Worm (Caenorhabditis elegans) whole organism, L2 larva: ENCODE results near the gene cest-2.1.
A peak's percentile ranks its signal among the peaks of the same experiment; 100 is the strongest.

Experiments
- C34F6.9 ChIP-seq: fragments of 150-350 bp; optimal IDR thresholded peaks from 2 replicates; lab custom pipeline; 2014; ENCODE audit warnings: missing biosample characterization, missing genetic modification characterization
- F13H6.1 ChIP-seq: sonication (generic microtip); optimal IDR thresholded peaks from 2 replicates; lab custom pipeline; 2016; ENCODE audit warnings: missing genetic modification characterization, missing compliant biosample characterization
- Y55F3AM.14 ChIP-seq: fragments of 200-800 bp; sonication (Bioruptor generic); optimal IDR thresholded peaks from 2 replicates; lab custom pipeline; 2018; ENCODE audit warnings: mild to moderate bottlenecking, missing genetic modification characterization, missing compliant biosample characterization
- ZK546.5 ChIP-seq: sonication (generic microtip); optimal IDR thresholded peaks from 2 replicates; lab custom pipeline; 2017; ENCODE audit warnings: missing biosample characterization, missing genetic modification characterization
- aly-2 ChIP-seq: fragments of 150-350 bp; optimal IDR thresholded peaks from 2 replicates; lab custom pipeline; 2014; ENCODE audit warnings: missing biosample characterization, missing genetic modification characterization
- blmp-1 ChIP-seq: sonication (generic microtip); optimal IDR thresholded peaks from 2 replicates; lab custom pipeline; 2017; ENCODE audit warnings: missing genetic modification characterization, mild to moderate bottlenecking, missing compliant biosample characterization, antibody characterized with exemption, moderate library complexity; ENCODE audit not compliant: insufficient read depth
- crh-2 ChIP-seq: sonication (generic microtip); optimal IDR thresholded peaks from 2 replicates; lab custom pipeline; 2017; ENCODE audit warnings: missing biosample characterization, missing genetic modification characterization
- dmd-4 ChIP-seq: sonication (generic microtip); optimal IDR thresholded peaks from 2 replicates; lab custom pipeline; 2017; ENCODE audit warnings: missing biosample characterization, missing genetic modification characterization
- egl-27 ChIP-seq: sonication (generic microtip); optimal IDR thresholded peaks from 3 replicates; lab custom pipeline; 2017; ENCODE audit warnings: missing biosample characterization, missing genetic modification reagents, missing genetic modification characterization
- elt-3 ChIP-seq: sonication (generic microtip); optimal IDR thresholded peaks from 2 replicates; lab custom pipeline; 2017; ENCODE audit warnings: missing biosample characterization, missing genetic modification characterization
- fos-1 ChIP-seq: fragments of 150-350 bp; optimal IDR thresholded peaks from 2 replicates; lab custom pipeline; 2014; ENCODE audit warnings: missing biosample characterization, missing genetic modification characterization
- gmeb-1 ChIP-seq: fragments of 150-350 bp; optimal IDR thresholded peaks from 2 replicates; lab custom pipeline; 2014; ENCODE audit warnings: missing biosample characterization, missing genetic modification characterization
- lin-11 ChIP-seq: fragments of 150-350 bp; sonication (generic microtip); optimal IDR thresholded peaks from 2 replicates; lab custom pipeline; 2014; ENCODE audit warnings: missing biosample characterization, missing genetic modification characterization, inconsistent platforms, mixed read lengths
- lin-13 ChIP-seq: fragments of 150-350 bp; optimal IDR thresholded peaks from 2 replicates; lab custom pipeline; 2014; ENCODE audit warnings: missing biosample characterization, missing genetic modification reagents, missing genetic modification characterization
- lin-39 ChIP-seq: fragments of 150-350 bp; optimal IDR thresholded peaks from 2 replicates; lab custom pipeline; 2014; ENCODE audit warnings: missing biosample characterization, missing genetic modification reagents, missing genetic modification characterization
- lsy-2 ChIP-seq, 2 experiments: fragments of 150-350 bp in 1 of 2; sonication (generic microtip) in 1 of 2; optimal IDR thresholded peaks; 2 replicates each; lab custom pipeline; 2014 to 2017; ENCODE audit warnings: missing biosample characterization in 2 of 2, missing genetic modification characterization in 2 of 2
- mbf-1 ChIP-seq: sonication (generic microtip); optimal IDR thresholded peaks from 2 replicates; lab custom pipeline; 2017; ENCODE audit warnings: missing biosample characterization, missing genetic modification characterization
- mdl-1 ChIP-seq, 2 experiments: fragments of 150-350 bp in 1 of 2; sonication (generic microtip) in 1 of 2; optimal IDR thresholded peaks; 2 replicates each; lab custom pipeline; 2017; ENCODE audit warnings: missing biosample characterization in 2 of 2, missing genetic modification characterization in 2 of 2
- nhr-10 ChIP-seq: sonication (generic microtip); optimal IDR thresholded peaks from 2 replicates; lab custom pipeline; 2017; ENCODE audit warnings: missing biosample characterization, missing genetic modification characterization
- nhr-11 ChIP-seq: fragments of 150-350 bp; optimal IDR thresholded peaks from 2 replicates; lab custom pipeline; 2014; ENCODE audit warnings: missing biosample characterization, missing genetic modification characterization
- nhr-129 ChIP-seq: fragments of 150-350 bp; optimal IDR thresholded peaks from 2 replicates; lab custom pipeline; 2014; ENCODE audit warnings: missing biosample characterization, missing genetic modification characterization
- nhr-21 ChIP-seq: fragments of 150-350 bp; optimal IDR thresholded peaks from 2 replicates; lab custom pipeline; 2014; ENCODE audit warnings: missing biosample characterization, missing genetic modification characterization
- nhr-237 ChIP-seq: fragments of 150-350 bp; optimal IDR thresholded peaks from 2 replicates; lab custom pipeline; 2014; ENCODE audit warnings: missing biosample characterization, missing genetic modification characterization
- nhr-25 ChIP-seq: fragments of 150-350 bp; sonication (generic microtip); optimal IDR thresholded peaks from 3 replicates; lab custom pipeline; 2014; ENCODE audit warnings: missing biosample characterization, missing genetic modification characterization
- nhr-77 ChIP-seq: fragments of 150-350 bp; optimal IDR thresholded peaks from 2 replicates; lab custom pipeline; 2014; ENCODE audit warnings: missing biosample characterization, missing genetic modification characterization
- peb-1 ChIP-seq: fragments of 150-350 bp; optimal IDR thresholded peaks from 2 replicates; lab custom pipeline; 2014; ENCODE audit warnings: missing biosample characterization, missing genetic modification characterization
- sem-4 ChIP-seq: fragments of 150-350 bp; optimal IDR thresholded peaks from 2 replicates; lab custom pipeline; 2014; ENCODE audit warnings: missing biosample characterization, missing genetic modification reagents, missing genetic modification characterization
- skn-1 ChIP-seq: sonication (generic microtip); optimal IDR thresholded peaks from 2 replicates; lab custom pipeline; 2017; ENCODE audit warnings: missing biosample characterization, missing genetic modification characterization
- sma-3 ChIP-seq: sonication (generic microtip); optimal IDR thresholded peaks from 2 replicates; lab custom pipeline; 2016; ENCODE audit warnings: missing genetic modification reagents, missing genetic modification characterization, missing compliant biosample characterization
- snpc-4 ChIP-seq: fragments of 150-350 bp; optimal IDR thresholded peaks from 2 replicates; lab custom pipeline; 2014; ENCODE audit warnings: missing biosample characterization, missing genetic modification characterization
- unc-39 ChIP-seq: fragments of 150-350 bp; optimal IDR thresholded peaks from 2 replicates; lab custom pipeline; 2014; ENCODE audit warnings: missing biosample characterization, missing genetic modification characterization
- unc-55 ChIP-seq: fragments of 150-350 bp; sonication (generic microtip); optimal IDR thresholded peaks from 3 replicates; lab custom pipeline; 2014; ENCODE audit warnings: missing biosample characterization, missing genetic modification reagents, missing genetic modification characterization
- unc-62 ChIP-seq: fragments of 150-350 bp; optimal IDR thresholded peaks from 2 replicates; lab custom pipeline; 2014; ENCODE audit warnings: missing biosample characterization, missing genetic modification reagents, missing genetic modification characterization
- zag-1 ChIP-seq: fragments of 150-350 bp; optimal IDR thresholded peaks from 2 replicates; lab custom pipeline; 2014; ENCODE audit warnings: missing biosample characterization, missing genetic modification characterization
- ztf-1 ChIP-seq: fragments of 200-800 bp; sonication (Bioruptor generic); conservative IDR thresholded peaks from 2 replicates; pipeline ENCODE4 v1.3.6; 2022; ENCODE audit warnings: missing genetic modification characterization, missing compliant biosample characterization

Gene cest-2.1

ce11 chrV:14167629-14168028 lies 3.7 kb downstream of the cest-2.1 start, which contains the start of gene ocam-1:
Gene ocam-1, minus strand, starts transcription at chrV:14167729.
- no peak for TF ChIP-seq fos-1 (tag; lab: Kevin White, UChicago)
- TF ChIP-seq ZK546.5: no peak
- TF ChIP-seq zag-1: no peak
- TF ChIP-seq skn-1 (tag; lab: Kevin White, UChicago): no peak

DNA sequence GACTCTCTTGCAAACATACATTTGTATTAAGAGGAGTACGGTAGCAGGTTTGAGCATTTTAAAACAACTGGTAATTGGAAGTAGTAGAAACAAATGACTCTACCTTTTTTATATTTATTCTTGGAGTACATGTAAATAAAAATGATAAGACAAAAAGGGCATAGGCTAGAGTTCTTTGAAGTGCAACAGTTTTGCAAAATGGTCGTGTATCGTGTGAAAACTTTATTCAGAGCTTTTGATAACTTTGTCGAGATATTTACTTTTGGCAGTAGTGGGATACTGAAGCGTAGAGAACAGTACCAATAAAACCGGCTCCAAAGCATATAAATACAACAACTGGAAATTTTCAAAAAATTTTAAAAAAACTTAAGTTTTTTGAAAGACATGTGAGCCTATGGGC lies 4.7 kb downstream of the cest-2.1 start, which contains the start of gene cest-1.1:
Gene cest-1.1, minus strand, starts transcription at position 101 of the 400 bp plus-strand sequence.
- TF ChIP-seq nhr-129 (tag; lab: Kevin White, UChicago) (no peak), elt-3 (tag; lab: Kevin White, UChicago) (no peak), sem-4 (tag; lab: Kevin White, UChicago) (no peak), ZK546.5 (no peak), lin-13 (GFP tag; lab: Kevin White, UChicago) (no peak), unc-39 (no peak), zag-1 (no peak), Y55F3AM.14 (GFP tag; lab: Kevin White, UChicago) (no peak), nhr-21 (tag; lab: Kevin White, UChicago) (no peak), nhr-237 (tag; lab: Kevin White, UChicago) (no peak), unc-62 (GFP tag; lab: Kevin White, UChicago) (no peak)
- TF ChIP-seq, all 48 proteins: peak for 0

- TF ChIP-seq unc-62 (GFP tag; lab: Kevin White, UChicago) (no peak), snpc-4 (no peak), F13H6.1 (tag; lab: Kevin White, UChicago) (no peak), lsy-2 (tag; optimal IDR thresholded peaks at IDR 0.05; lab: Kevin White, UChicago) (no peak), nhr-237 (tag; lab: Kevin White, UChicago) (no peak), nhr-10 (tag; lab: Kevin White, UChicago) (no peak), lin-13 (GFP tag; lab: Kevin White, UChicago) (no peak)
Measured at ce11 chrV:14165745-14166144, 5.5 kb downstream of the cest-2.1 start.

- TF ChIP-seq F13H6.1 (tag; lab: Kevin White, UChicago) (no peak), unc-55 (GFP tag; lab: Kevin White, UChicago) (no peak), lin-11 (tag; lab: Kevin White, UChicago) (no peak), lin-39 (no peak), Y55F3AM.14 (GFP tag; lab: Kevin White, UChicago) (no peak), egl-27 (tag; lab: Kevin White, UChicago) (no peak), nhr-25 (tag; lab: Kevin White, UChicago) (no peak), lsy-2 (tag; optimal IDR thresholded peaks at IDR 0.05; lab: Kevin White, UChicago) (no peak), sma-3 (GFP tag; lab: Kevin White, UChicago) (no peak), mbf-1 (tag; lab: Kevin White, UChicago) (no peak), C34F6.9 (tag; lab: Kevin White, UChicago) (no peak), unc-39 (no peak), aly-2 (tag; lab: Kevin White, UChicago) (no peak), crh-2 (no peak), ztf-1 (no peak), elt-3 (tag; lab: Kevin White, UChicago) (no peak), nhr-129 (tag; lab: Kevin White, UChicago) (no peak), peb-1 (tag; lab: Kevin White, UChicago) (no peak)
Measured at ce11 chrV:14162959-14163548, 8.2 kb downstream of the cest-2.1 start, which contains the start of gene srd-26. Gene srd-26, minus strand, starts transcription at chrV:14163009.

DNA sequence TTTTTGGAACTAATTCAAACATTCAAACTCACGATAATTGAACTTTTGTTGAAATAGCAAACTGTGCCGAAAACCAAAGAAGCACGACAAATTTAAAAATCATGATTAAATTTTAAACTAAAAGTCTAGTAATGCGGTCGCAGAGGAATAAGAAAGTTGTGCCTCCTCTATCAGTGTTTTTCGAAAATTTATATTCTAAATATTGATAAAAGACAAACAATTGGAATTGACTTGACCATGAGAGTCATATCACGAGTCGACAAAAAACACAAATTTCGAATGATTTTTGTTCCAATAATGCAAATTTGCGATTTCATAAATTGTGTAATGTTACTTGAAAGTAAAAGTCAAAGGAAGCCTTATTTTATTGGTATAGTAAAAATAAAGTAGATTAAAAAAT lies 10.6 kb downstream of the cest-2.1 start, which contains the start of gene cest-1.2:
Gene cest-1.2, minus strand, starts transcription at position 165 of the 400 bp plus-strand sequence.
- TF ChIP-seq zag-1: no peak
- no peak for TF ChIP-seq unc-39
- TF ChIP-seq dmd-4 (tag; lab: Kevin White, UChicago): no peak
- no peak for TF ChIP-seq nhr-77 (tag; lab: Kevin White, UChicago)
- no peak for TF ChIP-seq lin-39
- TF ChIP-seq ztf-1: no peak
- TF ChIP-seq mdl-1 (tag; optimal IDR thresholded peaks at IDR 0.05; lab: Kevin White, UChicago): no peak
- TF ChIP-seq lin-13 (GFP tag; lab: Kevin White, UChicago): no peak
- TF ChIP-seq nhr-11 (tag; lab: Kevin White, UChicago): no peak
- no peak for TF ChIP-seq nhr-21 (tag; lab: Kevin White, UChicago)
- no peak for TF ChIP-seq lin-11 (tag; lab: Kevin White, UChicago)
- TF ChIP-seq nhr-10 (tag; lab: Kevin White, UChicago): no peak
- TF ChIP-seq gmeb-1 (tag; lab: Kevin White, UChicago): peak; percentile 4
- no peak for TF ChIP-seq Y55F3AM.14 (GFP tag; lab: Kevin White, UChicago)
- TF ChIP-seq fos-1 (tag; lab: Kevin White, UChicago): peak; percentile 25
- no peak for TF ChIP-seq blmp-1
- TF ChIP-seq lsy-2 (tag; optimal IDR thresholded peaks at IDR 0.05; lab: Kevin White, UChicago): no peak
